Fruit fly (Drosophila melanogaster): ENCODE measurements around the gene CG4829.

CG4829 gene

dm6 chrX:16786860-16787415, 24.6 kb upstream of the CG4829 start, which contains the start of the genes CG9609 and Sap30 (continued):
- TF ChIP-seq CG7839 (tag; optimal IDR thresholded peaks at IDR 0.05), result no peak
- no peak for TF ChIP-seq CG4730 (GFP tag; IDR thresholded peaks at IDR 0.05)
- no peak for TF ChIP-seq Bteb2 (GFP tag; optimal IDR thresholded peaks at IDR 0.05)
- no peak for TF ChIP-seq Hr3 (GFP tag; optimal IDR thresholded peaks at IDR 0.05)
- TF ChIP-seq CG13123 (GFP tag; optimal IDR thresholded peaks at IDR 0.05), result no peak
- no peak for TF ChIP-seq pb (GFP tag; optimal IDR thresholded peaks at IDR 0.05)
- no peak for TF ChIP-seq nmo (GFP tag; optimal IDR thresholded peaks at IDR 0.05)
- TF ChIP-seq CG3726 (GFP tag; IDR thresholded peaks at IDR 0.05), result no peak
- no peak for TF ChIP-seq CG8089 (GFP tag; optimal IDR thresholded peaks at IDR 0.05)
- no peak for TF ChIP-seq CG1529 (GFP tag; optimal IDR thresholded peaks at IDR 0.05)
- TF ChIP-seq Fer3 (tag; optimal IDR thresholded peaks at IDR 0.05), result no peak
- no peak for TF ChIP-seq CG12236 (GFP tag; optimal IDR thresholded peaks at IDR 0.05)
- peak; percentile 8 for TF ChIP-seq phol (tag; optimal IDR thresholded peaks at IDR 0.05)
- peak; percentile 43 for TF ChIP-seq CG9437 (GFP tag; optimal IDR thresholded peaks at IDR 0.05)
- peak; percentile 48 for TF ChIP-seq row (GFP tag; IDR thresholded peaks at IDR 0.05)
- no peak for TF ChIP-seq CG14014 (GFP tag; IDR thresholded peaks at IDR 0.05)
- TF ChIP-seq pfk (GFP tag; optimal IDR thresholded peaks at IDR 0.05), result no peak
- no peak for TF ChIP-seq CkIIα-i1 (GFP tag; IDR thresholded peaks at IDR 0.05)
- TF ChIP-seq Opbp (GFP tag; IDR thresholded peaks at IDR 0.05; ENCODE audit: partially characterized antibody), result 0 out of 3 replicates have a peak, but pooled peaks have one; percentile 12
- TF ChIP-seq HLH54F (GFP tag; optimal IDR thresholded peaks at IDR 0.05), result no peak
- TF ChIP-seq Tbp (GFP tag; optimal IDR thresholded peaks at IDR 0.05), result no peak
- no peak for TF ChIP-seq psq (GFP tag; optimal IDR thresholded peaks at IDR 0.05)
- TF ChIP-seq CG6654 (GFP tag; optimal IDR thresholded peaks at IDR 0.05), result no peak
- TF ChIP-seq ftz-f1 (GFP tag; optimal IDR thresholded peaks at IDR 0.05), result no peak
- TF ChIP-seq tgo (GFP tag; IDR thresholded peaks at IDR 0.05), result no peak
- TF ChIP-seq sens (GFP tag), result peak; percentile 83
- no peak for TF ChIP-seq Scr (GFP tag; IDR thresholded peaks at IDR 0.05; ENCODE audit: partially characterized antibody)
- no peak for TF ChIP-seq pan (optimal IDR thresholded peaks at IDR 0.05)
- peak in 1 of 2 experiments; percentile 22 for TF ChIP-seq pan (GFP tag; optimal IDR thresholded peaks at IDR 0.05 in 1 of 2, IDR thresholded peaks at IDR 0.05 in 1 of 2)
- no peak for TF ChIP-seq HmgD (GFP tag; optimal IDR thresholded peaks at IDR 0.05)
- no peak for TF ChIP-seq CG4820 (GFP tag; optimal IDR thresholded peaks at IDR 0.05)
- TF ChIP-seq croc (GFP tag; conservative IDR thresholded peaks at IDR 0.05), result no peak
- TF ChIP-seq gro (GFP tag; optimal IDR thresholded peaks at IDR 0.05), result no peak
- TF ChIP-seq gcm2 (GFP tag; optimal IDR thresholded peaks at IDR 0.05), result no peak
- TF ChIP-seq tll (GFP tag; optimal IDR thresholded peaks at IDR 0.05), result no peak
- no peak for TF ChIP-seq tx (GFP tag; optimal IDR thresholded peaks at IDR 0.05)
- no peak for TF ChIP-seq CG10366 (GFP tag; IDR thresholded peaks at IDR 0.05)
- no peak for TF ChIP-seq hbn (GFP tag; IDR thresholded peaks at IDR 0.05; ENCODE audit: partially characterized antibody)
- TF ChIP-seq Nf-YA (GFP tag; IDR thresholded peaks at IDR 0.05), result no peak
- TF ChIP-seq gfzf (GFP tag; optimal IDR thresholded peaks at IDR 0.05), result peak; percentile 71
- TF ChIP-seq CG10267 (tag; optimal IDR thresholded peaks at IDR 0.05), result peak; percentile 9
- TF ChIP-seq CG17612 (GFP tag; IDR thresholded peaks at IDR 0.05), result no peak
- no peak for TF ChIP-seq fd102C (GFP tag; optimal IDR thresholded peaks at IDR 0.05)
- no peak for TF ChIP-seq corto (GFP tag; optimal IDR thresholded peaks at IDR 0.05)
- TF ChIP-seq Elba2 (GFP tag; optimal IDR thresholded peaks at IDR 0.05), result no peak
- no peak for TF ChIP-seq CG4282 (GFP tag; optimal IDR thresholded peaks at IDR 0.05)
- TF ChIP-seq Pdp1 (GFP tag; optimal IDR thresholded peaks at IDR 0.05), result peak in 1 of 2 experiments; percentile 14
- TF ChIP-seq slp2 (GFP tag; optimal IDR thresholded peaks at IDR 0.05), result no peak
- no peak for TF ChIP-seq tap (tag; optimal IDR thresholded peaks at IDR 0.05)
- peak; percentile 10 for TF ChIP-seq CG15514 (GFP tag; optimal IDR thresholded peaks at IDR 0.05)
- no peak for TF ChIP-seq CG6765 (GFP tag; optimal IDR thresholded peaks at IDR 0.05)
- no peak for TF ChIP-seq CTCF (GFP tag; optimal IDR thresholded peaks at IDR 0.05)

Data from whole organism, embryonic.